Worm (Caenorhabditis elegans) whole organism, late embryonic: ENCODE measurements around the gene F36D4.6.

Experiments
- F13H6.1 ChIP-seq: sonication (generic microtip); optimal IDR thresholded peaks from 2 replicates; lab custom pipeline; 2016; ENCODE audit warnings: missing genetic modification characterization, missing compliant biosample characterization
- K02D7.2 ChIP-seq: sonication (generic microtip); optimal IDR thresholded peaks from 2 replicates; lab custom pipeline; 2017; ENCODE audit warnings: mild to moderate bottlenecking, missing genetic modification characterization, missing compliant biosample characterization
- T23F11.4 ChIP-seq: fragments of 200-800 bp; sonication (Bioruptor generic); optimal IDR thresholded peaks from 2 replicates; lab custom pipeline; 2018; ENCODE audit warnings: mild to moderate bottlenecking, missing genetic modification characterization, missing compliant biosample characterization
- ama-1 ChIP-seq: fragments of 150-350 bp; optimal IDR thresholded peaks from 2 replicates; lab custom pipeline; 2014
- ceh-9 ChIP-seq: sonication (generic microtip); optimal IDR thresholded peaks from 2 replicates; lab custom pipeline; 2016; ENCODE audit warnings: mild to moderate bottlenecking, missing genetic modification characterization, inconsistent platforms, missing compliant biosample characterization
- dve-1 ChIP-seq: sonication (generic microtip); optimal IDR thresholded peaks from 2 replicates; lab custom pipeline; 2017; ENCODE audit warnings: antibody characterized with exemption, mild to moderate bottlenecking, missing genetic modification characterization, missing compliant biosample characterization
- lim-6 ChIP-seq: sonication (generic microtip); optimal IDR thresholded peaks from 2 replicates; lab custom pipeline; 2016; ENCODE audit warnings: missing genetic modification characterization, missing compliant biosample characterization
- nhr-11 ChIP-seq: fragments of 150-350 bp; optimal IDR thresholded peaks from 2 replicates; lab custom pipeline; 2014; ENCODE audit warnings: missing biosample characterization, missing genetic modification characterization
- pha-4 ChIP-seq: fragments of 150-350 bp; optimal IDR thresholded peaks from 2 replicates; lab custom pipeline; 2018; ENCODE audit warnings: missing biosample characterization, missing genetic modification reagents, missing genetic modification characterization
- pqm-1 ChIP-seq: sonication (generic microtip); optimal IDR thresholded peaks from 2 replicates; lab custom pipeline; 2016; ENCODE audit warnings: missing genetic modification characterization, missing compliant biosample characterization
- sox-4 ChIP-seq: sonication (generic microtip); optimal IDR thresholded peaks from 2 replicates; lab custom pipeline; 2017; ENCODE audit warnings: mild to moderate bottlenecking, missing genetic modification characterization, inconsistent platforms, missing compliant biosample characterization
- zip-5 ChIP-seq: sonication (generic microtip); optimal IDR thresholded peaks from 2 replicates; lab custom pipeline; 2016; ENCODE audit warnings: missing genetic modification characterization, missing compliant biosample characterization

ce11 chrV:9471675-9472074 is 44.7 kb upstream of the F36D4.6 start, which contains the start of gene flp-6:
- TF ChIP-seq F13H6.1 (tag; lab: Kevin White, UChicago) (no peak), pqm-1 (tag; lab: Kevin White, UChicago) (no peak), ama-1 (lab: Kevin White, UChicago) (no peak), T23F11.4 (GFP tag; lab: Kevin White, UChicago) (no peak), ceh-9 (tag; lab: Kevin White, UChicago) (no peak), nhr-11 (tag; lab: Kevin White, UChicago) (no peak), K02D7.2 (tag; lab: Kevin White, UChicago) (no peak), zip-5 (no peak), pha-4 (tag; lab: Kevin White, UChicago) (no peak), lim-6 (tag; lab: Kevin White, UChicago) (no peak), dve-1 (tag; lab: Kevin White, UChicago) (no peak), sox-4 (tag; lab: Kevin White, UChicago) (no peak)
